Fruit fly (Drosophila melanogaster): ENCODE data around the gene CG14304.
A peak's percentile ranks its signal among the peaks of the same experiment; 100 is the strongest.

CG14304 gene

dm6 chr3R:18583881-18584545 lies 37.1 kb downstream of the CG14304 start (continued):
- TF ChIP-seq lbe (GFP tag; optimal IDR thresholded peaks at IDR 0.05) (peak; percentile 33), esg (GFP tag; conservative IDR thresholded peaks at IDR 0.05) (peak; percentile 90), fd3F (GFP tag; optimal IDR thresholded peaks at IDR 0.05) (peak; percentile 94), otp (GFP tag; IDR thresholded peaks at IDR 0.05) (peak; percentile 97), CG9609 (GFP tag; optimal IDR thresholded peaks at IDR 0.05) (peak; percentile 95), amos (GFP tag; IDR thresholded peaks at IDR 0.05; ENCODE audit: partially characterized antibody) (no peak; the same call in 1 of the 2 replicates), gfzf (GFP tag; optimal IDR thresholded peaks at IDR 0.05) (peak; percentile 31), Kr (GFP tag; optimal IDR thresholded peaks at IDR 0.05) (peak; percentile 84), NK7.1 (GFP tag; optimal IDR thresholded peaks at IDR 0.05) (peak; percentile 95), Hr51 (GFP tag; optimal IDR thresholded peaks at IDR 0.05) (peak; percentile 94 to 97), repo (GFP tag; optimal IDR thresholded peaks at IDR 0.05) (peak; percentile 93), cas (GFP tag; IDR thresholded peaks at IDR 0.05) (peak; percentile 78; the same call in 1 of the 2 replicates), klu (GFP tag; IDR thresholded peaks at IDR 0.05) (peak; percentile 93), CG2116 (GFP tag; optimal IDR thresholded peaks at IDR 0.05) (peak; percentile 80), CG9437 (GFP tag; optimal IDR thresholded peaks at IDR 0.05) (peak; percentile 93), CG3726 (GFP tag; IDR thresholded peaks at IDR 0.05) (peak; percentile 95), luna (GFP tag; optimal IDR thresholded peaks at IDR 0.05) (peak; percentile 86), so (GFP tag; IDR thresholded peaks at IDR 0.05) (peak; percentile 95), tap (tag; optimal IDR thresholded peaks at IDR 0.05) (peak; percentile 97), disco-r (GFP tag; optimal IDR thresholded peaks at IDR 0.05) (peak; percentile 96), CG8359 (GFP tag; optimal IDR thresholded peaks at IDR 0.05; ENCODE audit: borderline replicate concordance) (peak; percentile 93), fd96Cb (tag; optimal IDR thresholded peaks at IDR 0.05) (peak; percentile 97), wek (GFP tag; optimal IDR thresholded peaks at IDR 0.05) (peak; percentile 88), CG1233 (GFP tag; optimal IDR thresholded peaks at IDR 0.05) (peak; percentile 97), Awh (GFP tag; IDR thresholded peaks at IDR 0.05) (peak; percentile 95), en (GFP tag; optimal IDR thresholded peaks at IDR 0.05) (peak; percentile 91), Nf-YA (GFP tag; IDR thresholded peaks at IDR 0.05) (peak; percentile 90), CG5245 (GFP tag; optimal IDR thresholded peaks at IDR 0.05) (peak; percentile 95), ro (GFP tag; IDR thresholded peaks at IDR 0.05) (peak; percentile 88), CG32767 (GFP tag; IDR thresholded peaks at IDR 0.05) (peak; percentile 89), CG4730 (GFP tag; IDR thresholded peaks at IDR 0.05) (peak; percentile 92), CG15011 (GFP tag; optimal IDR thresholded peaks at IDR 0.05) (peak; percentile 95), TFAM (GFP tag; optimal IDR thresholded peaks at IDR 0.05) (peak; percentile 86), insv (GFP tag; optimal IDR thresholded peaks at IDR 0.05) (peak; percentile 60 to 64), CG43689 (GFP tag; IDR thresholded peaks at IDR 0.05) (peak; percentile 81), Gug (GFP tag; IDR thresholded peaks at IDR 0.05) (peak; percentile 91), pum (GFP tag; optimal IDR thresholded peaks at IDR 0.05) (peak; percentile 96), chif (GFP tag; optimal IDR thresholded peaks at IDR 0.05) (peak; percentile 96 to 98), Neu2 (GFP tag; optimal IDR thresholded peaks at IDR 0.05; ENCODE audit: borderline replicate concordance) (peak; percentile 82), CG1647 (GFP tag; optimal IDR thresholded peaks at IDR 0.05) (peak; percentile 97), gsb-n (tag; optimal IDR thresholded peaks at IDR 0.05) (peak; percentile 94), tin (GFP tag; optimal IDR thresholded peaks at IDR 0.05) (peak; percentile 95), dysf (GFP tag; IDR thresholded peaks at IDR 0.05) (peak; percentile 97), CG13123 (GFP tag; optimal IDR thresholded peaks at IDR 0.05) (peak; percentile 96), CG2678 (tag; optimal IDR thresholded peaks at IDR 0.05) (peak; percentile 98), gce (GFP tag; IDR thresholded peaks at IDR 0.05) (peak; percentile 90), CG11723 (GFP tag; optimal IDR thresholded peaks at IDR 0.05) (peak; percentile 94), Usf (GFP tag; optimal IDR thresholded peaks at IDR 0.05) (peak; percentile 90), hth (optimal IDR thresholded peaks at IDR 0.05) (no peak), CG2120 (GFP tag; optimal IDR thresholded peaks at IDR 0.05) (peak; percentile 98)
